Fruit fly (Drosophila melanogaster): ENCODE results near the gene Glyp.

The Glyp gene

dm6 chr2L:2172460-2173121, 42.0 kb downstream of the Glyp start (continued):
- TF ChIP-seq oc (tag; optimal IDR thresholded peaks at IDR 0.05) = no peak
- TF ChIP-seq Bgb (GFP tag; IDR thresholded peaks at IDR 0.05; ENCODE audit: partially characterized antibody) = no peak
- no peak for TF ChIP-seq vvl (GFP tag; IDR thresholded peaks at IDR 0.05)
- TF ChIP-seq CG12744 (GFP tag; optimal IDR thresholded peaks at IDR 0.05) = no peak
- TF ChIP-seq pan (optimal IDR thresholded peaks at IDR 0.05) = no peak
- no peak for TF ChIP-seq pan (GFP tag; optimal IDR thresholded peaks at IDR 0.05 in 1 of 2, IDR thresholded peaks at IDR 0.05 in 1 of 2)
- no peak for TF ChIP-seq CG12769 (tag; optimal IDR thresholded peaks at IDR 0.05)
- TF ChIP-seq CG5180 (GFP tag; optimal IDR thresholded peaks at IDR 0.05) = no peak
- no peak for TF ChIP-seq CG7556 (GFP tag; optimal IDR thresholded peaks at IDR 0.05)
- TF ChIP-seq lab (GFP tag; optimal IDR thresholded peaks at IDR 0.05) = no peak
- TF ChIP-seq CG10654 (GFP tag; optimal IDR thresholded peaks at IDR 0.05) = no peak
- no peak for TF ChIP-seq cad (GFP tag; optimal IDR thresholded peaks at IDR 0.05)
- TF ChIP-seq CG7745 (tag; optimal IDR thresholded peaks at IDR 0.05) = no peak
- no peak for TF ChIP-seq sqz (GFP tag; optimal IDR thresholded peaks at IDR 0.05)
- no peak for TF ChIP-seq scrt (GFP tag; optimal IDR thresholded peaks at IDR 0.05)
- TF ChIP-seq lmd (GFP tag; IDR thresholded peaks at IDR 0.05) = no peak
- TF ChIP-seq D19A (tag; optimal IDR thresholded peaks at IDR 0.05) = no peak
- no peak for TF ChIP-seq prd (optimal IDR thresholded peaks at IDR 0.05)
- peak; percentile 26; the same call in 1 of the 3 replicates for TF ChIP-seq prd (GFP tag; IDR thresholded peaks at IDR 0.05)
- no peak for TF ChIP-seq Scr (GFP tag; IDR thresholded peaks at IDR 0.05; ENCODE audit: partially characterized antibody)
- TF ChIP-seq gcm2 (GFP tag; optimal IDR thresholded peaks at IDR 0.05) = no peak
- no peak for TF ChIP-seq Vsx1 (GFP tag; optimal IDR thresholded peaks at IDR 0.05)
- no peak for TF ChIP-seq Dip3 (GFP tag; optimal IDR thresholded peaks at IDR 0.05)
- no peak for TF ChIP-seq CG14441 (GFP tag; IDR thresholded peaks at IDR 0.05)
- no peak for TF ChIP-seq Lim3 (GFP tag; IDR thresholded peaks at IDR 0.05)
- TF ChIP-seq sens (GFP tag) = peak; percentile 75
- no peak for TF ChIP-seq esg (GFP tag; conservative IDR thresholded peaks at IDR 0.05)
- TF ChIP-seq CG10543 (GFP tag; optimal IDR thresholded peaks at IDR 0.05) = no peak
- TF ChIP-seq pros (GFP tag; optimal IDR thresholded peaks at IDR 0.05) = peak; percentile 38
- TF ChIP-seq cg (GFP tag; optimal IDR thresholded peaks at IDR 0.05) = no peak
- TF ChIP-seq HmgD (GFP tag; optimal IDR thresholded peaks at IDR 0.05) = no peak
- no peak for TF ChIP-seq CG17359 (tag; optimal IDR thresholded peaks at IDR 0.05)
- no peak for TF ChIP-seq dan (GFP tag; IDR thresholded peaks at IDR 0.05)
- TF ChIP-seq CG17912 (GFP tag; optimal IDR thresholded peaks at IDR 0.05) = no peak
- no peak for TF ChIP-seq CG3065 (GFP tag; optimal IDR thresholded peaks at IDR 0.05)

dm6 chr2L:2173191-2173590, 42.6 kb downstream of the Glyp start:
- TF ChIP-seq CG3163 (GFP tag; optimal IDR thresholded peaks at IDR 0.05) (no peak), crol (GFP tag; IDR thresholded peaks at IDR 0.05) (peak; percentile 78), chinmo (GFP tag; IDR thresholded peaks at IDR 0.05; ENCODE audit: partially characterized antibody) (0 out of 4 replicates have a peak, but pooled peaks have one; percentile 54), CG9437 (GFP tag; optimal IDR thresholded peaks at IDR 0.05) (peak; percentile 56)

dm6 chr2L:2173604-2174003, 43.0 kb downstream of the Glyp start:
- TF ChIP-seq lmd (GFP tag; IDR thresholded peaks at IDR 0.05) = no peak
- TF ChIP-seq Poxn (GFP tag; IDR thresholded peaks at IDR 0.05) = no peak
- no peak for TF ChIP-seq corto (GFP tag; optimal IDR thresholded peaks at IDR 0.05)
- no peak for TF ChIP-seq CG4404 (GFP tag; IDR thresholded peaks at IDR 0.05)
- no peak for TF ChIP-seq HLHmδ (GFP tag; optimal IDR thresholded peaks at IDR 0.05)
- TF ChIP-seq dmrt99B (tag; optimal IDR thresholded peaks at IDR 0.05) = no peak
- TF ChIP-seq Med (GFP tag) = peak; percentile 55
- TF ChIP-seq Trl (optimal IDR thresholded peaks at IDR 0.05) = peak; percentile 1 to 25
- no peak for TF ChIP-seq Trl (GFP tag; optimal IDR thresholded peaks at IDR 0.05)
- TF ChIP-seq Lim3 (GFP tag; IDR thresholded peaks at IDR 0.05) = no peak
- peak; percentile 69 for TF ChIP-seq CG15269 (tag; optimal IDR thresholded peaks at IDR 0.05)
- no peak for TF ChIP-seq CG12219 (GFP tag; optimal IDR thresholded peaks at IDR 0.05)
- no peak for TF ChIP-seq sr (GFP tag; IDR thresholded peaks at IDR 0.05)
- TF ChIP-seq repo (GFP tag; optimal IDR thresholded peaks at IDR 0.05) = no peak
